Fruit fly (Drosophila melanogaster) whole organism, embryonic: ENCODE results near the gene CG3918.
A peak's percentile ranks its signal among the peaks of the same experiment; 100 is the strongest.

ENCODE experiments used
- Antp ChIP-seq: fragments of 200-800 bp; sonication (Bioruptor generic); optimal IDR thresholded peaks from 3 replicates; lab custom pipeline; 2016; ENCODE audit warnings: missing biosample characterization, missing genetic modification characterization
- CG10274 ChIP-seq: fragments of 200-800 bp; sonication (Bioruptor generic); optimal IDR thresholded peaks from 3 replicates; lab custom pipeline; 2017; ENCODE audit warnings: missing biosample characterization, mild to moderate bottlenecking, missing genetic modification characterization
- CG10321 ChIP-seq: fragments of 200-800 bp; sonication (Bioruptor generic); IDR thresholded peaks from 2 replicates; pipeline ENCODE4 v1.3.6; 2022; ENCODE audit warnings: missing biosample characterization, missing genetic modification characterization
- CG10366 ChIP-seq: fragments of 200-800 bp; sonication (Bioruptor generic); IDR thresholded peaks from 2 replicates; pipeline ENCODE4 v1.3.6; 2022; ENCODE audit warnings: missing biosample characterization, missing genetic modification characterization
- CG10979 ChIP-seq: fragments of 200-800 bp; sonication (Bioruptor generic); optimal IDR thresholded peaks from 2 replicates; lab custom pipeline; 2018; ENCODE audit warnings: missing biosample characterization, mild to moderate bottlenecking, missing genetic modification characterization, moderate library complexity
- CG1233 ChIP-seq: fragments of 200-800 bp; sonication (Bioruptor generic); optimal IDR thresholded peaks from 4 replicates; lab custom pipeline; 2018; ENCODE audit warnings: missing biosample characterization, mild to moderate bottlenecking, missing genetic modification characterization
- CG13296 ChIP-seq: fragments of 200-800 bp; sonication (Bioruptor generic); optimal IDR thresholded peaks from 3 replicates; lab custom pipeline; 2018; ENCODE audit warnings: missing biosample characterization, mild to moderate bottlenecking, missing genetic modification characterization
- CG13775 ChIP-seq: fragments of 200-800 bp; sonication (Bioruptor generic); optimal IDR thresholded peaks from 3 replicates; lab custom pipeline; 2017; ENCODE audit warnings: missing biosample characterization, mild to moderate bottlenecking, missing genetic modification characterization
- CG15479 ChIP-seq: fragments of 200-800 bp; sonication (Bioruptor generic); optimal IDR thresholded peaks from 3 replicates; lab custom pipeline; 2019; ENCODE audit warnings: missing biosample characterization, mild to moderate bottlenecking, missing genetic modification characterization, moderate library complexity
- CG1647 ChIP-seq: fragments of 200-800 bp; sonication (Bioruptor generic); optimal IDR thresholded peaks from 3 replicates; lab custom pipeline; 2016; ENCODE audit warnings: missing biosample characterization, missing genetic modification characterization
- CG17802 ChIP-seq: fragments of 200-800 bp; sonication (Bioruptor generic); optimal IDR thresholded peaks from 2 replicates; lab custom pipeline; 2018; ENCODE audit warnings: missing biosample characterization, mild to moderate bottlenecking, missing genetic modification characterization, moderate library complexity
- CG2202 ChIP-seq: fragments of 200-800 bp; sonication (Bioruptor generic); optimal IDR thresholded peaks from 2 replicates; lab custom pipeline; 2018; ENCODE audit warnings: missing biosample characterization, mild to moderate bottlenecking, missing genetic modification characterization
- CG2889 ChIP-seq: fragments of 200-800 bp; sonication (Bioruptor generic); IDR thresholded peaks from 3 replicates; pipeline ENCODE4 v1.3.6; 2022; ENCODE audit warnings: missing biosample characterization, missing genetic modification characterization
- CG31365 ChIP-seq: fragments of 200-800 bp; sonication (Bioruptor generic); optimal IDR thresholded peaks from 2 replicates; lab custom pipeline; 2018; ENCODE audit warnings: missing biosample characterization, mild to moderate bottlenecking, missing genetic modification characterization
- CG32767 ChIP-seq: fragments of 200-800 bp; sonication (Bioruptor generic); IDR thresholded peaks from 2 replicates; pipeline ENCODE4 v1.3.6; 2022; ENCODE audit warnings: missing biosample characterization, missing genetic modification characterization
- CG3847 ChIP-seq: fragments of 200-800 bp; sonication (Bioruptor generic); IDR thresholded peaks from 2 replicates; pipeline ENCODE4 v1.3.6; 2022; ENCODE audit warnings: missing biosample characterization, missing genetic modification characterization
- CG4404 ChIP-seq: fragments of 200-800 bp; sonication (Bioruptor generic); IDR thresholded peaks from 2 replicates; pipeline ENCODE4 v1.3.6; 2022; ENCODE audit warnings: missing biosample characterization, missing genetic modification characterization
- CG6791 ChIP-seq: fragments of 200-800 bp; sonication (Bioruptor generic); IDR thresholded peaks from 3 replicates; pipeline ENCODE4 v1.3.6; 2022; ENCODE audit warnings: missing biosample characterization, missing genetic modification characterization; ENCODE audit not compliant: partially characterized antibody
- CG7963 ChIP-seq: fragments of 200-800 bp; sonication (Bioruptor generic); IDR thresholded peaks from 3 replicates; pipeline ENCODE4 v1.3.6; 2022; ENCODE audit warnings: missing biosample characterization, missing genetic modification characterization; ENCODE audit not compliant: partially characterized antibody
- CG8281 ChIP-seq: fragments of 200-800 bp; sonication (Bioruptor generic); optimal IDR thresholded peaks from 2 replicates; lab custom pipeline; 2018; ENCODE audit warnings: missing biosample characterization, mild to moderate bottlenecking, missing genetic modification characterization, moderate library complexity
- CG8924 ChIP-seq: fragments of 200-800 bp; optimal IDR thresholded peaks from 3 replicates; lab custom pipeline; 2019; ENCODE audit warnings: missing biosample characterization, mild to moderate bottlenecking, missing genetic modification characterization, moderate library complexity
- CG9609 ChIP-seq: fragments of 200-800 bp; sonication (Bioruptor generic); optimal IDR thresholded peaks from 3 replicates; lab custom pipeline; 2016; ENCODE audit warnings: missing biosample characterization, missing genetic modification characterization
- CkIIα-i1 ChIP-seq: fragments of 200-800 bp; sonication (Bioruptor generic); IDR thresholded peaks from 2 replicates; pipeline ENCODE4 v1.3.6; 2022; ENCODE audit warnings: missing biosample characterization, missing genetic modification characterization
- Eip74EF ChIP-seq, 2 experiments: fragments of 200-800 bp in 1 of 2; fragments of >200 bp in 1 of 2; sonication (Bioruptor generic) in 1 of 2; optimal IDR thresholded peaks; 2 replicates each; lab custom pipeline; 2017 to 2019; ENCODE audit warnings: missing biosample characterization in 2 of 2, missing genetic modification characterization in 2 of 2, mild to moderate bottlenecking in 1 of 2, moderate library complexity in 1 of 2
- GATAe ChIP-seq: fragments of 200-800 bp; sonication (Bioruptor generic); conservative IDR thresholded peaks from 2 replicates; pipeline ENCODE4 v1.3.6; 2022; ENCODE audit warnings: missing biosample characterization, missing genetic modification characterization
- Lim3 ChIP-seq: fragments of 200-800 bp; sonication (Bioruptor generic); IDR thresholded peaks from 2 replicates; pipeline ENCODE4 v1.3.6; 2022; ENCODE audit warnings: missing biosample characterization, missing genetic modification characterization
- NfI ChIP-seq: fragments of 200-800 bp; sonication (Bioruptor generic); optimal IDR thresholded peaks from 3 replicates; lab custom pipeline; 2018; ENCODE audit warnings: missing biosample characterization, mild to moderate bottlenecking, missing genetic modification characterization, moderate library complexity
- Oli ChIP-seq: fragments of 200-800 bp; sonication (Bioruptor generic); optimal IDR thresholded peaks from 2 replicates; lab custom pipeline; 2018; ENCODE audit warnings: missing biosample characterization, mild to moderate bottlenecking, missing genetic modification characterization, moderate library complexity
- Opbp ChIP-seq: fragments of 200-800 bp; sonication (Bioruptor generic); IDR thresholded peaks from 3 replicates; pipeline ENCODE4 v1.3.6; 2022; ENCODE audit warnings: missing biosample characterization, missing genetic modification characterization; ENCODE audit not compliant: partially characterized antibody
- Poxn ChIP-seq: fragments of 200-800 bp; sonication (Bioruptor generic); IDR thresholded peaks from 2 replicates; pipeline ENCODE4 v1.3.6; 2022; ENCODE audit warnings: missing biosample characterization, missing genetic modification characterization
- Sin3A ChIP-seq: fragments of >200 bp; optimal IDR thresholded peaks from 2 replicates; lab custom pipeline; 2018
- Sox100B ChIP-seq: fragments of 200-800 bp; sonication (Bioruptor generic); optimal IDR thresholded peaks from 3 replicates; lab custom pipeline; 2018; ENCODE audit warnings: missing biosample characterization, mild to moderate bottlenecking, missing genetic modification characterization
- al ChIP-seq: fragments of 200-800 bp; sonication (Bioruptor generic); IDR thresholded peaks from 2 replicates; pipeline ENCODE4 v1.3.6; 2022; ENCODE audit warnings: missing biosample characterization, missing genetic modification characterization
- ash1 ChIP-seq: fragments of 200-800 bp; sonication (Bioruptor generic); optimal IDR thresholded peaks from 2 replicates; lab custom pipeline; 2018; ENCODE audit warnings: missing biosample characterization, mild to moderate bottlenecking, missing genetic modification characterization
- bab2 ChIP-seq: fragments of 200-800 bp; sonication (Bioruptor generic); optimal IDR thresholded peaks from 2 replicates; lab custom pipeline; 2016; ENCODE audit warnings: missing biosample characterization, missing genetic modification characterization
- dm ChIP-seq: fragments of 200-800 bp; sonication (Bioruptor generic); optimal IDR thresholded peaks from 3 replicates; lab custom pipeline; 2016; ENCODE audit warnings: missing biosample characterization, missing genetic modification characterization
- emc ChIP-seq: fragments of 200-800 bp; sonication (Bioruptor generic); optimal IDR thresholded peaks from 2 replicates; lab custom pipeline; 2016; ENCODE audit warnings: missing biosample characterization, missing genetic modification characterization
- hb ChIP-seq: fragments of 200-800 bp; sonication (Bioruptor generic); IDR thresholded peaks from 3 replicates; pipeline ENCODE4 v1.3.6; 2022; ENCODE audit warnings: missing biosample characterization, missing genetic modification characterization; ENCODE audit not compliant: partially characterized antibody
- ind ChIP-seq: fragments of 200-800 bp; sonication (Bioruptor generic); optimal IDR thresholded peaks from 3 replicates; lab custom pipeline; 2016; ENCODE audit warnings: missing biosample characterization, missing genetic modification characterization
- maf-S ChIP-seq: fragments of 200-800 bp; sonication (Bioruptor generic); optimal IDR thresholded peaks from 2 replicates; lab custom pipeline; 2016; ENCODE audit warnings: missing biosample characterization, missing genetic modification characterization
- nerfin-1 ChIP-seq: fragments of 200-800 bp; sonication (Bioruptor generic); optimal IDR thresholded peaks from 3 replicates; lab custom pipeline; 2019; ENCODE audit warnings: missing biosample characterization, mild to moderate bottlenecking, missing genetic modification characterization, moderate library complexity
- nom ChIP-seq: fragments of 200-800 bp; sonication (Bioruptor generic); optimal IDR thresholded peaks from 2 replicates; lab custom pipeline; 2017; ENCODE audit warnings: missing biosample characterization, missing genetic modification characterization, mild to moderate bottlenecking, moderate library complexity, missing genetic modification reagents
- p53 ChIP-seq: fragments of 200-800 bp; sonication (Bioruptor generic); optimal IDR thresholded peaks from 2 replicates; lab custom pipeline; 2016; ENCODE audit warnings: missing biosample characterization, missing genetic modification characterization
- peb ChIP-seq: fragments of 200-800 bp; sonication (Bioruptor generic); IDR thresholded peaks from 2 replicates; pipeline ENCODE4 v1.3.6; 2022; ENCODE audit warnings: missing biosample characterization, missing genetic modification characterization
- pzg ChIP-seq: fragments of 200-800 bp; sonication (Bioruptor generic); optimal IDR thresholded peaks from 3 replicates; lab custom pipeline; 2018; ENCODE audit warnings: missing biosample characterization, mild to moderate bottlenecking, missing genetic modification characterization, moderate library complexity
- sima ChIP-seq: fragments of 200-800 bp; sonication (Bioruptor generic); optimal IDR thresholded peaks from 2 replicates; lab custom pipeline; 2016; ENCODE audit warnings: missing biosample characterization, missing genetic modification characterization
- so ChIP-seq: fragments of 200-800 bp; sonication (Bioruptor generic); IDR thresholded peaks from 3 replicates; pipeline ENCODE4 v1.3.6; 2022; ENCODE audit warnings: missing biosample characterization, missing genetic modification characterization
- tx ChIP-seq: fragments of 200-800 bp; sonication (Bioruptor generic); optimal IDR thresholded peaks from 2 replicates; lab custom pipeline; 2016; ENCODE audit warnings: missing biosample characterization, missing genetic modification characterization
- unpg ChIP-seq: fragments of 200-800 bp; sonication (Bioruptor generic); optimal IDR thresholded peaks from 3 replicates; lab custom pipeline; 2018; ENCODE audit warnings: missing biosample characterization, mild to moderate bottlenecking, missing genetic modification characterization, moderate library complexity
- vfl ChIP-seq: fragments of 200-800 bp; sonication (Bioruptor generic); optimal IDR thresholded peaks from 2 replicates; lab custom pipeline; 2016; ENCODE audit warnings: missing biosample characterization, missing genetic modification characterization
- wek ChIP-seq: fragments of 200-800 bp; sonication (Bioruptor generic); optimal IDR thresholded peaks from 3 replicates; lab custom pipeline; 2018; ENCODE audit warnings: missing biosample characterization, mild to moderate bottlenecking, missing genetic modification characterization, moderate library complexity
- yki ChIP-seq: fragments of >200 bp; optimal IDR thresholded peaks from 3 replicates; lab custom pipeline; 2018

The CG3918 gene

dm6 chrX:6528508-6528998 is 4.3 kb downstream of the CG3918 start, which contains the start of gene Agxt (continued):
- TF ChIP-seq CG2889 (GFP tag; lab: Robert Waterston, UW): no peak
- no peak for TF ChIP-seq tx (GFP tag; lab: Kevin White, UChicago)
- TF ChIP-seq Poxn (GFP tag; lab: Robert Waterston, UW): no peak
- TF ChIP-seq dm: no peak
- TF ChIP-seq CG10366 (GFP tag; lab: Robert Waterston, UW): no peak; the same call in 1 of the 2 replicates
- TF ChIP-seq CG10321 (GFP tag; lab: Robert Waterston, UW): no peak
- no peak for TF ChIP-seq p53 (GFP tag; lab: Kevin White, UChicago)
- TF ChIP-seq Sox100B (GFP tag; lab: Kevin White, UChicago): no peak
- TF ChIP-seq nerfin-1 (tag; lab: Kevin White, UChicago): no peak
- no peak for TF ChIP-seq vfl (GFP tag; lab: Kevin White, UChicago)
- TF ChIP-seq nom (GFP tag; lab: Kevin White, UChicago): no peak
- no peak for TF ChIP-seq Antp
- TF ChIP-seq NfI (GFP tag; lab: Kevin White, UChicago): no peak
- no peak for TF ChIP-seq ind (GFP tag; lab: Kevin White, UChicago)
- no peak for TF ChIP-seq CG32767 (GFP tag; lab: Robert Waterston, UW)
- TF ChIP-seq ash1 (GFP tag; lab: Kevin White, UChicago): no peak
- no peak for TF ChIP-seq CG8281 (tag; lab: Kevin White, UChicago)
- TF ChIP-seq CG17802 (tag; lab: Kevin White, UChicago): no peak
- TF ChIP-seq CG1233 (GFP tag; lab: Kevin White, UChicago): no peak
- TF ChIP-seq CG4404: no peak
- TF ChIP-seq CG1647: no peak
- no peak for TF ChIP-seq Lim3 (GFP tag; lab: Robert Waterston, UW)
- TF ChIP-seq CG6791 (GFP tag; lab: Robert Waterston, UW): no peak
- TF ChIP-seq CG10274: no peak
- no peak for TF ChIP-seq CG2202 (tag; lab: Kevin White, UChicago)
- TF ChIP-seq Eip74EF (GFP tag; optimal IDR thresholded peaks at IDR 0.05; lab: Kevin White, UChicago): no peak
- TF ChIP-seq hb: no peak
- TF ChIP-seq pzg: no peak
- no peak for TF ChIP-seq CG9609
- no peak for TF ChIP-seq al (GFP tag; lab: Robert Waterston, UW)
- TF ChIP-seq so (GFP tag; lab: Robert Waterston, UW): no peak
- TF ChIP-seq Opbp (GFP tag; lab: Robert Waterston, UW): no peak
- TF ChIP-seq maf-S: no peak
- TF ChIP-seq CG13296 (GFP tag; lab: Kevin White, UChicago): no peak
- no peak for TF ChIP-seq sima
- TF ChIP-seq CG13775 (GFP tag; lab: Kevin White, UChicago): no peak
- TF ChIP-seq Oli (tag; lab: Kevin White, UChicago): peak; percentile 11
- peak; percentile 6 for TF ChIP-seq unpg (GFP tag; lab: Kevin White, UChicago)
- no peak for TF ChIP-seq Sin3A
- no peak for TF ChIP-seq CG3847 (GFP tag; lab: Robert Waterston, UW)
- TF ChIP-seq wek (GFP tag; lab: Kevin White, UChicago): no peak
- no peak for TF ChIP-seq GATAe (GFP tag; lab: Robert Waterston, UW)
- TF ChIP-seq yki (lab: Kevin White, UChicago): no peak
- no peak for TF ChIP-seq emc (GFP tag; lab: Kevin White, UChicago)
- TF ChIP-seq CG31365 (tag; lab: Kevin White, UChicago): no peak
- no peak for TF ChIP-seq bab2 (GFP tag; lab: Kevin White, UChicago)
- no peak for TF ChIP-seq CG8924 (tag; lab: Kevin White, UChicago)
- TF ChIP-seq CG15479: no peak
- no peak for TF ChIP-seq CkIIα-i1 (GFP tag; lab: Robert Waterston, UW)
- no peak for TF ChIP-seq CG7963 (GFP tag; lab: Robert Waterston, UW)
- no peak for TF ChIP-seq CG10979 (tag; lab: Kevin White, UChicago)
- no peak for TF ChIP-seq peb
